Worm (Caenorhabditis elegans) whole organism, mixed stage, embryonic: ENCODE results near the gene Y53G8AR.8.

Experiments used
- M03D4.4 ChIP-seq: sonication (generic microtip); optimal IDR thresholded peaks from 2 replicates; lab custom pipeline; 2017; ENCODE audit warnings: mild to moderate bottlenecking, missing genetic modification characterization, missing compliant biosample characterization
- bed-3 ChIP-seq: fragments of 200-800 bp; sonication (Bioruptor generic); optimal IDR thresholded peaks from 3 replicates; lab custom pipeline; 2018; ENCODE audit warnings: mild to moderate bottlenecking, missing genetic modification characterization, moderate library complexity, missing compliant biosample characterization
- blmp-1 ChIP-seq: fragments of 150-350 bp; optimal IDR thresholded peaks from 2 replicates; lab custom pipeline; 2014; ENCODE audit warnings: missing biosample characterization, missing genetic modification characterization
- ceh-39 ChIP-seq: fragments of 150-350 bp; optimal IDR thresholded peaks from 2 replicates; lab custom pipeline; 2014; ENCODE audit warnings: missing biosample characterization, missing genetic modification characterization
- ceh-43 ChIP-seq: fragments of 200-800 bp; sonication (Bioruptor generic); optimal IDR thresholded peaks from 2 replicates; lab custom pipeline; 2018; ENCODE audit warnings: mild to moderate bottlenecking, missing genetic modification characterization, moderate library complexity, missing compliant biosample characterization
- ceh-83 ChIP-seq: fragments of 200-800 bp; sonication (Bioruptor generic); optimal IDR thresholded peaks from 2 replicates; lab custom pipeline; 2018; ENCODE audit warnings: mild to moderate bottlenecking, missing genetic modification characterization, missing compliant biosample characterization
- ces-1 ChIP-seq: fragments of 150-350 bp; optimal IDR thresholded peaks from 2 replicates; lab custom pipeline; 2014; ENCODE audit warnings: missing biosample characterization, missing genetic modification reagents, missing genetic modification characterization
- drap-1 ChIP-seq: fragments of 200-800 bp; sonication (Bioruptor generic); optimal IDR thresholded peaks from 3 replicates; lab custom pipeline; 2018; ENCODE audit warnings: mild to moderate bottlenecking, missing genetic modification characterization, missing compliant biosample characterization
- elt-1 ChIP-seq: sonication (generic microtip); optimal IDR thresholded peaks from 2 replicates; lab custom pipeline; 2017; ENCODE audit warnings: missing genetic modification characterization, mild to moderate bottlenecking, missing compliant biosample characterization, antibody characterized with exemption, moderate library complexity, borderline replicate concordance; ENCODE audit not compliant: insufficient read depth
- elt-3 ChIP-seq: fragments of 150-350 bp; optimal IDR thresholded peaks from 2 replicates; lab custom pipeline; 2014; ENCODE audit warnings: missing biosample characterization, missing genetic modification characterization
- flh-1 ChIP-seq: fragments of 200-800 bp; sonication (Bioruptor generic); optimal IDR thresholded peaks from 2 replicates; lab custom pipeline; 2018; ENCODE audit warnings: mild to moderate bottlenecking, missing genetic modification characterization, moderate library complexity, missing compliant biosample characterization
- ham-2 ChIP-seq: fragments of 200-800 bp; sonication (Bioruptor generic); optimal IDR thresholded peaks from 2 replicates; lab custom pipeline; 2018; ENCODE audit warnings: mild to moderate bottlenecking, missing genetic modification characterization, missing compliant biosample characterization
- hlh-1 ChIP-seq: fragments of 150-350 bp; optimal IDR thresholded peaks from 2 replicates; lab custom pipeline; 2014; ENCODE audit warnings: missing biosample characterization, missing genetic modification reagents, missing genetic modification characterization
- lin-13 ChIP-seq: fragments of 150-350 bp; optimal IDR thresholded peaks from 2 replicates; lab custom pipeline; 2014; ENCODE audit warnings: missing biosample characterization, missing genetic modification characterization
- lin-32 ChIP-seq: fragments of 200-800 bp; sonication (Bioruptor generic); optimal IDR thresholded peaks from 2 replicates; lab custom pipeline; 2018; ENCODE audit warnings: mild to moderate bottlenecking, missing genetic modification characterization, missing compliant biosample characterization
- lsy-2 ChIP-seq: fragments of 150-350 bp; optimal IDR thresholded peaks from 2 replicates; lab custom pipeline; 2014; ENCODE audit warnings: missing biosample characterization, missing genetic modification characterization
- mab-5 ChIP-seq: fragments of 150-350 bp; optimal IDR thresholded peaks from 2 replicates; lab custom pipeline; 2014; ENCODE audit warnings: missing biosample characterization, missing genetic modification characterization
- mep-1 ChIP-seq: fragments of 150-350 bp; optimal IDR thresholded peaks from 2 replicates; lab custom pipeline; 2017; ENCODE audit warnings: missing biosample characterization, missing genetic modification reagents, missing genetic modification characterization, inconsistent platforms
- mls-2 ChIP-seq: sonication (generic microtip); optimal IDR thresholded peaks from 2 replicates; lab custom pipeline; 2016; ENCODE audit warnings: mild to moderate bottlenecking, missing genetic modification characterization, moderate library complexity, missing compliant biosample characterization
- nhr-12 ChIP-seq: fragments of 150-350 bp; optimal IDR thresholded peaks from 2 replicates; lab custom pipeline; 2014; ENCODE audit warnings: missing biosample characterization, missing genetic modification characterization
- nhr-2 ChIP-seq: fragments of 150-350 bp; optimal IDR thresholded peaks from 2 replicates; lab custom pipeline; 2014; ENCODE audit warnings: missing biosample characterization, missing genetic modification characterization
- nhr-237 ChIP-seq: fragments of 150-350 bp; optimal IDR thresholded peaks from 2 replicates; lab custom pipeline; 2014; ENCODE audit warnings: missing biosample characterization, missing genetic modification characterization
- nhr-28 ChIP-seq: fragments of 150-350 bp; optimal IDR thresholded peaks from 2 replicates; lab custom pipeline; 2014; ENCODE audit warnings: missing biosample characterization, missing genetic modification characterization
- nhr-76 ChIP-seq: sonication (generic microtip); optimal IDR thresholded peaks from 2 replicates; lab custom pipeline; 2017; ENCODE audit warnings: missing biosample characterization, missing genetic modification characterization
- pha-4 ChIP-seq: fragments of 150-350 bp; optimal IDR thresholded peaks from 2 replicates; lab custom pipeline; 2018; ENCODE audit warnings: missing biosample characterization, missing genetic modification reagents, missing genetic modification characterization
- sem-2 ChIP-seq: fragments of 200-800 bp; sonication (Bioruptor generic); optimal IDR thresholded peaks from 2 replicates; lab custom pipeline; 2018; ENCODE audit warnings: mild to moderate bottlenecking, missing genetic modification characterization, missing compliant biosample characterization
- snpc-4 ChIP-seq: fragments of 150-350 bp; optimal IDR thresholded peaks from 2 replicates; lab custom pipeline; 2014; ENCODE audit warnings: missing biosample characterization, missing genetic modification characterization
- sptf-1 ChIP-seq: sonication (generic microtip); optimal IDR thresholded peaks from 2 replicates; lab custom pipeline; 2017; ENCODE audit warnings: mild to moderate bottlenecking, missing genetic modification characterization, moderate library complexity, missing compliant biosample characterization
- tbx-8 ChIP-seq: fragments of 200-800 bp; sonication (Bioruptor generic); optimal IDR thresholded peaks from 2 replicates; lab custom pipeline; 2018; ENCODE audit warnings: mild to moderate bottlenecking, missing genetic modification characterization, moderate library complexity, missing compliant biosample characterization
- unc-120 ChIP-seq: sonication (generic microtip); optimal IDR thresholded peaks from 2 replicates; lab custom pipeline; 2017; ENCODE audit warnings: missing genetic modification characterization, missing compliant biosample characterization; ENCODE audit not compliant: poor library complexity, severe bottlenecking
- unc-39 ChIP-seq: fragments of 150-350 bp; optimal IDR thresholded peaks from 2 replicates; lab custom pipeline; 2014; ENCODE audit warnings: missing biosample characterization, missing genetic modification characterization
- unc-62 ChIP-seq: fragments of 150-350 bp; optimal IDR thresholded peaks from 2 replicates; lab custom pipeline; 2014; ENCODE audit warnings: missing biosample characterization, missing genetic modification reagents, missing genetic modification characterization
- zip-8 ChIP-seq: fragments of 150-350 bp; optimal IDR thresholded peaks from 2 replicates; lab custom pipeline; 2014; ENCODE audit warnings: missing biosample characterization, missing genetic modification characterization
- ztf-11 ChIP-seq: fragments of 150-350 bp; optimal IDR thresholded peaks from 2 replicates; lab custom pipeline; 2014; ENCODE audit warnings: missing biosample characterization, missing genetic modification characterization

The Y53G8AR.8 gene

ce11 chrIII:3250596-3251112 is 43.5 kb downstream of the Y53G8AR.8 start, which contains the start of gene Y53G8AL.4:
Gene Y53G8AL.4, minus strand, starts transcription at chrIII:3250646.
- TF ChIP-seq nhr-28 (tag; lab: Kevin White, UChicago) (no peak), zip-8 (tag; lab: Kevin White, UChicago) (peak; percentile 60)

DNA sequence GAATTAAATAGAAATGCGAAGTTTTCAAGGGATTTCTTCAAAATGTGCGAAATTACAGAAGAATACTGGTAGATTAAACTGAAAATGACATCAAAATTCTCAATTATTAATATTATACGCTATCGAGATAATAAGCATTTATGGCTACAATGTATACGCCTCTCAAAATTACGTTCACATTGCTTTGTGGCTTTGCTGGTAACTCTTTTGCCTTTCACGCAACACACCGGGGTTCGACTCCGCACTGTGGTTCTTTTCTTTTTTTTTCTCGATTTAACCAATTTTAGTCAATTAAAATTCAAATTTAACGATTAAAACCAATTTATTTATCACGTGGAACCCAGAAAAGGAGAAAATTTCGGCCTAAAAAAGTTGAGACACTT is 45.1 kb downstream of the Y53G8AR.8 start:
- TF ChIP-seq unc-120 (tag; lab: Kevin White, UChicago) (no peak), bed-3 (no peak), ceh-43 (GFP tag; lab: Kevin White, UChicago) (peak; percentile 44), sptf-1 (tag; lab: Kevin White, UChicago) (no peak), lin-32 (GFP tag; lab: Kevin White, UChicago) (no peak), tbx-8 (peak; percentile 52), lsy-2 (tag; lab: Kevin White, UChicago) (no peak), nhr-12 (tag; lab: Kevin White, UChicago) (no peak), nhr-76 (tag; lab: Kevin White, UChicago) (no peak), mls-2 (tag; lab: Kevin White, UChicago) (peak; percentile 37), nhr-2 (tag; lab: Kevin White, UChicago) (no peak), flh-1 (GFP tag; lab: Kevin White, UChicago) (peak; percentile 25), mab-5 (tag; lab: Kevin White, UChicago) (no peak), M03D4.4 (tag; lab: Kevin White, UChicago) (no peak), snpc-4 (no peak), blmp-1 (no peak), zip-8 (tag; lab: Kevin White, UChicago) (no peak), ces-1 (GFP tag; lab: Kevin White, UChicago) (no peak)

DNA sequence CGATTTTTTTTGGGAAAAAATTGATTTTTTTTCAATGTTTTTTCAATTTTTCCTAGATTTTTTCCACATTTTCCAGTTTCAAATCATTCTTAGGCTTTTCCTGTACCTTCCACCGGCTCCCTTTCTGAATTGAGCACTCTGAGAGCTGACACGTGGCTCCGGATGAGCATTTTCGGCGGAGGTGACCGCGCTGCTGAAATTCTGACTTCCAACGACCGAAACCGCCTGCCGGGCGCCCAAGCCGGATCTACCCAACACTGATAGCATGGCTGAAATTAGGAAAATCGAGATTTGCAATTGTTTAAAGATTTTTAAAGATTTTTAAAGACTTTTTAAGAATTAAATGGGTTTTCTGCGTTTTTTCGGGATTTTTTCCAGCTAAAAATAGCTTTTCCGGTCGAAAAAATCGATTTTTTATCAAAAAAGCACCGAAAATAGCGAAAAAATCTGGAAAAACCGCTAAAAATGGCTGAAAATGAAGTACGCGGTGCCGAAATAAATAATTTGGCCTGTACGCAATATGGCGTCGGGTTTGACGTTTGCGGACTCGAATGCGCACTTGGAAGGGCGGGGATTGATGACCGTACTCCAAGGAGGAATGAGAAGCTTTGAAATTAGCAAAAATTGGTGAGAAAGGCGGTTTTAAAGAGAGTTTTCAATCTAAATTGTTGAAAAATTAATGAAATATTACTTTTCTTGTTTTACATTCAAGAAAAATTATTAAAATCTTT is 45.7 kb downstream of the Y53G8AR.8 start, which contains the start of gene nduf-9:
nduf-9 (minus strand) TSS at position 269 of the 731 bp plus-strand sequence.
- TF ChIP-seq mep-1 (tag; lab: Kevin White, UChicago) (peak; percentile 2), sptf-1 (tag; lab: Kevin White, UChicago) (no peak), flh-1 (GFP tag; lab: Kevin White, UChicago) (no peak), elt-3 (tag; lab: Kevin White, UChicago) (no peak), M03D4.4 (tag; lab: Kevin White, UChicago) (no peak), tbx-8 (no peak), pha-4 (tag; lab: Kevin White, UChicago) (peak; percentile 9), ceh-39 (tag; lab: Kevin White, UChicago) (no peak), ham-2 (no peak), hlh-1 (tag; lab: Kevin White, UChicago) (peak; percentile 18), lin-32 (GFP tag; lab: Kevin White, UChicago) (no peak), ztf-11 (tag; lab: Kevin White, UChicago) (no peak), lsy-2 (tag; lab: Kevin White, UChicago) (peak; percentile 94), lin-13 (tag; lab: Kevin White, UChicago) (peak; percentile 65), unc-39 (tag; lab: Kevin White, UChicago) (no peak), nhr-76 (tag; lab: Kevin White, UChicago) (no peak), bed-3 (no peak), drap-1 (GFP tag; lab: Kevin White, UChicago) (no peak), unc-62 (GFP tag; lab: Kevin White, UChicago) (no peak), nhr-237 (tag; lab: Kevin White, UChicago) (no peak), ceh-43 (GFP tag; lab: Kevin White, UChicago) (no peak), snpc-4 (no peak), unc-120 (tag; lab: Kevin White, UChicago) (no peak), ces-1 (GFP tag; lab: Kevin White, UChicago) (peak; percentile 53), nhr-2 (tag; lab: Kevin White, UChicago) (no peak), nhr-28 (tag; lab: Kevin White, UChicago) (no peak), elt-1 (no peak), zip-8 (tag; lab: Kevin White, UChicago) (no peak), mls-2 (tag; lab: Kevin White, UChicago) (no peak), ceh-83 (GFP tag; lab: Kevin White, UChicago) (no peak), blmp-1 (no peak), nhr-12 (tag; lab: Kevin White, UChicago) (no peak), sem-2 (GFP tag; lab: Kevin White, UChicago) (no peak)
